Fruit fly (Drosophila melanogaster): Measurements from ENCODE around the gene CG5946.

The CG5946 gene

DNA sequence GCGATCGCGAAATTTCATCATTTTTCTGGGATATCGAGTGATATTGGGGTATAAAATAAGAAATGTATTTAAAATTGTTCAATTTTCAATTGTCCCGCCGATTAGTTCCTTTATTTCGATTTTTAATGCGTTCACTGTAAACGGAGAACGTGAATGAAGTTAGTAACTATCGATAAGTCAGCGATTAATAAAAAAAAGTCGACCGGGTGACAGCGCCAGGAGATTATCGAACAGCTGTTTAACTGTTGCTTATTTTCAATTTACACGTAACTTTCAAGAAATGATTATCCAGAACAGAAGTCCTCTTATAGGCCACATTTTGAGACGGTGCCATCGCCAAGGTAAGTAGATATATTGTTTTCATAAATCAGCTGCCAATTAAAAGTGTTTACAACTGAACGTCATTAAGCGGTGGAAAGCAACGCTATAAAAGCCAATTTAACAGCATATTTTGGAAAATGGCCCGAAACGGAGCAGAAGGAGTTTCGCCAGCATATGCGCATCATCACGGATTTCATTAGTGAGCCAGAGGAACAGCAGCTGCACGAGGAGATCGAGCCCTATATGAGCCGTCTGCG, 6.8 kb downstream of the CG5946 start, which contains the start of gene CG14130 (continued):
- TF ChIP-seq CG6791 (GFP tag; IDR thresholded peaks at IDR 0.05; ENCODE audit: partially characterized antibody) = peak; percentile 94
- peak; percentile 4 for TF ChIP-seq CG9797 (GFP tag; optimal IDR thresholded peaks at IDR 0.05)
- no peak for TF ChIP-seq CG7987 (GFP tag; optimal IDR thresholded peaks at IDR 0.05)
- TF ChIP-seq CG12236 (GFP tag; optimal IDR thresholded peaks at IDR 0.05) = no peak
- TF ChIP-seq dpn (GFP tag; optimal IDR thresholded peaks at IDR 0.05) = no peak
- TF ChIP-seq amos (GFP tag; IDR thresholded peaks at IDR 0.05; ENCODE audit: partially characterized antibody) = peak; percentile 91
- TF ChIP-seq CG11456 (GFP tag; IDR thresholded peaks at IDR 0.05) = no peak
- no peak for TF ChIP-seq pita (GFP tag; optimal IDR thresholded peaks at IDR 0.05)
- no peak for TF ChIP-seq dati (GFP tag; IDR thresholded peaks at IDR 0.05)
- TF ChIP-seq chinmo (GFP tag; IDR thresholded peaks at IDR 0.05; ENCODE audit: partially characterized antibody) = peak; percentile 92
- TF ChIP-seq sr (GFP tag; IDR thresholded peaks at IDR 0.05) = no peak
- no peak for TF ChIP-seq sc (optimal IDR thresholded peaks at IDR 0.05)
- no peak for TF ChIP-seq sc (GFP tag; optimal IDR thresholded peaks at IDR 0.05)
- no peak for TF ChIP-seq pb (GFP tag; optimal IDR thresholded peaks at IDR 0.05)
- TF ChIP-seq CG2129 (GFP tag; IDR thresholded peaks at IDR 0.05; ENCODE audit: partially characterized antibody) = peak; percentile 86
- TF ChIP-seq nerfin-2 (GFP tag; IDR thresholded peaks at IDR 0.05; ENCODE audit: partially characterized antibody) = peak; percentile 91
- no peak for TF ChIP-seq CG6813 (GFP tag; optimal IDR thresholded peaks at IDR 0.05)
- no peak for TF ChIP-seq Pdp1 (GFP tag; optimal IDR thresholded peaks at IDR 0.05)
- no peak for TF ChIP-seq CG13894 (tag; optimal IDR thresholded peaks at IDR 0.05)
- TF ChIP-seq CG17186 (GFP tag; optimal IDR thresholded peaks at IDR 0.05) = peak; percentile 45
- no peak for TF ChIP-seq CrebB (tag; optimal IDR thresholded peaks at IDR 0.05)
- TF ChIP-seq CG15073 (GFP tag; optimal IDR thresholded peaks at IDR 0.05) = no peak
- no peak for TF ChIP-seq CG9609 (GFP tag; optimal IDR thresholded peaks at IDR 0.05)
- TF ChIP-seq tna (GFP tag; IDR thresholded peaks at IDR 0.05; ENCODE audit: partially characterized antibody) = peak; percentile 92
- peak; percentile 96 for TF ChIP-seq sna (GFP tag; IDR thresholded peaks at IDR 0.05; ENCODE audit: partially characterized antibody)
- TF ChIP-seq CG9727 (GFP tag; optimal IDR thresholded peaks at IDR 0.05) = no peak
- TF ChIP-seq CG42726 (GFP tag; IDR thresholded peaks at IDR 0.05; ENCODE audit: partially characterized antibody) = peak; percentile 68; the same call in 1 of the 2 replicates
- peak; percentile 52 for TF ChIP-seq CG15514 (GFP tag; optimal IDR thresholded peaks at IDR 0.05)
- TF ChIP-seq CG14860 (GFP tag; IDR thresholded peaks at IDR 0.05; ENCODE audit: partially characterized antibody) = peak; percentile 91
- no peak for TF ChIP-seq sima (GFP tag; optimal IDR thresholded peaks at IDR 0.05)
- TF ChIP-seq Opbp (GFP tag; IDR thresholded peaks at IDR 0.05; ENCODE audit: partially characterized antibody) = peak; percentile 92
- TF ChIP-seq CG13424 (tag; optimal IDR thresholded peaks at IDR 0.05) = no peak
- no peak for TF ChIP-seq Hsf (GFP tag; optimal IDR thresholded peaks at IDR 0.05)
- peak; percentile 98 for TF ChIP-seq E2f2 (GFP tag; IDR thresholded peaks at IDR 0.05)
- peak; percentile 88 for TF ChIP-seq BEAF-32 (GFP tag; optimal IDR thresholded peaks at IDR 0.05)
- peak; percentile 94 for TF ChIP-seq CG11504 (tag; optimal IDR thresholded peaks at IDR 0.05)
- peak; percentile 22 for TF ChIP-seq CG4617 (GFP tag; optimal IDR thresholded peaks at IDR 0.05; ENCODE audit: borderline replicate concordance)
- peak; percentile 94 for TF ChIP-seq Dll (GFP tag; IDR thresholded peaks at IDR 0.05; ENCODE audit: partially characterized antibody)
- peak; percentile 96 for TF ChIP-seq Dp (GFP tag; optimal IDR thresholded peaks at IDR 0.05)
- no peak for TF ChIP-seq B-H2 (GFP tag; optimal IDR thresholded peaks at IDR 0.05)
- TF ChIP-seq CG30020 (tag; optimal IDR thresholded peaks at IDR 0.05) = no peak
- no peak for TF ChIP-seq ham (GFP tag; IDR thresholded peaks at IDR 0.05)
- no peak for TF ChIP-seq sug (tag; optimal IDR thresholded peaks at IDR 0.05)
- 0 out of 2 replicates have a peak, but pooled peaks have one; percentile 37 for TF ChIP-seq vvl (GFP tag; IDR thresholded peaks at IDR 0.05)
- no peak for TF ChIP-seq CG6854 (GFP tag; optimal IDR thresholded peaks at IDR 0.05)
- peak; percentile 56 for TF ChIP-seq trem (tag; optimal IDR thresholded peaks at IDR 0.05)
- TF ChIP-seq bcd (GFP tag; optimal IDR thresholded peaks at IDR 0.05) = peak; percentile 76
- no peak for TF ChIP-seq CG8359 (GFP tag; optimal IDR thresholded peaks at IDR 0.05; ENCODE audit: borderline replicate concordance)

All from whole organism, embryonic.